Fruit fly (Drosophila melanogaster) whole organism, embryonic: ENCODE data around the gene Mbs.

Experiments used
- B-H1 ChIP-seq: fragments of 200-800 bp; sonication (Bioruptor generic); IDR thresholded peaks from 3 replicates; pipeline ENCODE4 v1.3.6; 2022; ENCODE audit warnings: missing biosample characterization, missing genetic modification characterization
- Bdp1 ChIP-seq: fragments of 200-800 bp; sonication (Bioruptor generic); optimal IDR thresholded peaks from 3 replicates; lab custom pipeline; 2016; ENCODE audit warnings: missing biosample characterization, missing genetic modification characterization
- CG10462 ChIP-seq: fragments of 200-800 bp; sonication (Bioruptor generic); optimal IDR thresholded peaks from 2 replicates; lab custom pipeline; 2016; ENCODE audit warnings: missing biosample characterization, missing genetic modification characterization
- CG11696 ChIP-seq: fragments of 200-800 bp; sonication (Bioruptor generic); IDR thresholded peaks from 2 replicates; pipeline ENCODE4 v1.3.6; 2022; ENCODE audit warnings: missing biosample characterization, missing genetic modification characterization
- CG12769 ChIP-seq: fragments of 200-800 bp; sonication (Bioruptor generic); optimal IDR thresholded peaks from 2 replicates; lab custom pipeline; 2019; ENCODE audit warnings: missing biosample characterization, mild to moderate bottlenecking, missing genetic modification characterization, moderate library complexity
- CG13123 ChIP-seq: fragments of 200-800 bp; sonication (Bioruptor generic); optimal IDR thresholded peaks from 2 replicates; lab custom pipeline; 2016; ENCODE audit warnings: missing biosample characterization, missing genetic modification characterization
- CG14441 ChIP-seq: fragments of 200-800 bp; sonication (Bioruptor generic); IDR thresholded peaks from 2 replicates; pipeline ENCODE4 v1.3.6; 2022; ENCODE audit warnings: missing biosample characterization, missing genetic modification characterization
- CG14667 ChIP-seq: fragments of 200-800 bp; sonication (Bioruptor generic); IDR thresholded peaks from 2 replicates; pipeline ENCODE4 v1.3.6; 2022; ENCODE audit warnings: missing biosample characterization, missing genetic modification characterization
- CG16813 ChIP-seq: fragments of 200-800 bp; sonication (Bioruptor generic); IDR thresholded peaks from 3 replicates; pipeline ENCODE4 v1.3.6; 2022; ENCODE audit warnings: missing biosample characterization, missing genetic modification characterization; ENCODE audit not compliant: partially characterized antibody
- CG17912 ChIP-seq: fragments of 200-800 bp; sonication (Bioruptor generic); optimal IDR thresholded peaks from 2 replicates; lab custom pipeline; 2018; ENCODE audit warnings: missing biosample characterization, mild to moderate bottlenecking, missing genetic modification characterization
- CG2875 ChIP-seq: fragments of 200-800 bp; sonication (Bioruptor generic); optimal IDR thresholded peaks from 2 replicates; lab custom pipeline; 2017; ENCODE audit warnings: missing biosample characterization, mild to moderate bottlenecking, missing genetic modification characterization, missing genetic modification reagents
- CG30020 ChIP-seq: fragments of 200-800 bp; optimal IDR thresholded peaks from 2 replicates; lab custom pipeline; 2019; ENCODE audit warnings: missing biosample characterization, mild to moderate bottlenecking, missing genetic modification characterization, moderate library complexity
- CG31224 ChIP-seq: fragments of 200-800 bp; sonication (Bioruptor generic); IDR thresholded peaks from 2 replicates; pipeline ENCODE4 v1.3.6; 2022; ENCODE audit warnings: missing biosample characterization, missing genetic modification characterization
- CG3407 ChIP-seq: fragments of 200-800 bp; sonication (Bioruptor generic); optimal IDR thresholded peaks from 2 replicates; lab custom pipeline; 2018; ENCODE audit warnings: missing biosample characterization, mild to moderate bottlenecking, missing genetic modification characterization
- CG3838 ChIP-seq: fragments of 200-800 bp; sonication (Bioruptor generic); optimal IDR thresholded peaks from 3 replicates; lab custom pipeline; 2016; ENCODE audit warnings: missing biosample characterization, missing genetic modification characterization
- CG5180 ChIP-seq: fragments of 200-800 bp; sonication (Bioruptor generic); optimal IDR thresholded peaks from 3 replicates; lab custom pipeline; 2017; ENCODE audit warnings: missing biosample characterization, missing genetic modification characterization, mild to moderate bottlenecking, moderate library complexity, missing genetic modification reagents
- CG7556 ChIP-seq: fragments of 200-800 bp; sonication (Bioruptor generic); optimal IDR thresholded peaks from 2 replicates; lab custom pipeline; 2017; ENCODE audit warnings: missing biosample characterization, mild to moderate bottlenecking, missing genetic modification characterization
- CG7745 ChIP-seq: fragments of 200-800 bp; sonication (Bioruptor generic); optimal IDR thresholded peaks from 2 replicates; lab custom pipeline; 2018; ENCODE audit warnings: missing biosample characterization, mild to moderate bottlenecking, missing genetic modification characterization, moderate library complexity
- CG7928 ChIP-seq: fragments of 200-800 bp; sonication (Bioruptor generic); optimal IDR thresholded peaks from 2 replicates; lab custom pipeline; 2017; ENCODE audit warnings: missing biosample characterization, mild to moderate bottlenecking, missing genetic modification characterization
- CTCF ChIP-seq: fragments of 200-800 bp; sonication (Bioruptor generic); optimal IDR thresholded peaks from 2 replicates; lab custom pipeline; 2017; ENCODE audit warnings: missing biosample characterization, mild to moderate bottlenecking, missing genetic modification characterization, moderate library complexity
- Camta ChIP-seq: fragments of 200-800 bp; sonication (Bioruptor generic); optimal IDR thresholded peaks from 2 replicates; lab custom pipeline; 2016; ENCODE audit warnings: missing biosample characterization, missing genetic modification characterization
- Chrac-16 ChIP-seq: fragments of 200-800 bp; sonication (Bioruptor generic); optimal IDR thresholded peaks from 3 replicates; lab custom pipeline; 2016; ENCODE audit warnings: missing biosample characterization, missing genetic modification characterization
- D ChIP-seq, 2 experiments: fragments of 200-800 bp in 1 of 2; fragments of >200 bp in 1 of 2; sonication (Bioruptor generic) in 1 of 2; optimal IDR thresholded peaks; 2 replicates in 1 of 2; 3 replicates in 1 of 2; lab custom pipeline; 2017; ENCODE audit warnings: mild to moderate bottlenecking in 1 of 2, missing biosample characterization in 1 of 2, missing genetic modification characterization in 1 of 2, missing genetic modification reagents in 1 of 2
- Fer1 ChIP-seq: fragments of 200-800 bp; sonication (Bioruptor generic); optimal IDR thresholded peaks from 2 replicates; lab custom pipeline; 2017; ENCODE audit warnings: missing biosample characterization, mild to moderate bottlenecking, missing genetic modification characterization
- GATAe ChIP-seq: fragments of 200-800 bp; sonication (Bioruptor generic); conservative IDR thresholded peaks from 2 replicates; pipeline ENCODE4 v1.3.6; 2022; ENCODE audit warnings: missing biosample characterization, missing genetic modification characterization
- Hmr ChIP-seq: fragments of 200-800 bp; sonication (Bioruptor generic); optimal IDR thresholded peaks from 3 replicates; lab custom pipeline; 2017; ENCODE audit warnings: mild to moderate bottlenecking, missing biosample characterization, missing genetic modification reagents, missing genetic modification characterization
- Hr3 ChIP-seq: fragments of 200-800 bp; sonication (Bioruptor generic); optimal IDR thresholded peaks from 3 replicates; lab custom pipeline; 2016; ENCODE audit warnings: missing biosample characterization, missing genetic modification characterization
- Lpt ChIP-seq: fragments of >200 bp; optimal IDR thresholded peaks from 2 replicates; lab custom pipeline; 2018; ENCODE audit warnings: missing biosample characterization, missing genetic modification characterization
- PHDP ChIP-seq: fragments of 200-800 bp; sonication (Bioruptor generic); optimal IDR thresholded peaks from 3 replicates; lab custom pipeline; 2018; ENCODE audit warnings: missing biosample characterization, mild to moderate bottlenecking, missing genetic modification characterization, moderate library complexity
- Rfx ChIP-seq: fragments of 200-800 bp; sonication (Bioruptor generic); IDR thresholded peaks from 2 replicates; pipeline ENCODE4 v1.3.6; 2022; ENCODE audit warnings: missing biosample characterization, missing genetic modification characterization
- Sox100B ChIP-seq: fragments of 200-800 bp; sonication (Bioruptor generic); optimal IDR thresholded peaks from 3 replicates; lab custom pipeline; 2018; ENCODE audit warnings: missing biosample characterization, mild to moderate bottlenecking, missing genetic modification characterization
- Taf1 ChIP-seq: fragments of 200-800 bp; sonication (Bioruptor generic); IDR thresholded peaks from 2 replicates; pipeline ENCODE4 v1.3.6; 2022; ENCODE audit warnings: missing biosample characterization, missing genetic modification characterization
- Xbp1 ChIP-seq: fragments of 200-800 bp; sonication (Bioruptor generic); optimal IDR thresholded peaks from 3 replicates; lab custom pipeline; 2016; ENCODE audit warnings: missing biosample characterization, mild to moderate bottlenecking, missing genetic modification characterization
- ato ChIP-seq: fragments of 200-800 bp; sonication (Bioruptor generic); IDR thresholded peaks from 2 replicates; pipeline ENCODE4 v1.3.6; 2022; ENCODE audit warnings: missing biosample characterization, missing genetic modification characterization; ENCODE audit not compliant: partially characterized antibody
- btn ChIP-seq: fragments of 200-800 bp; sonication (Bioruptor generic); optimal IDR thresholded peaks from 2 replicates; lab custom pipeline; 2016; ENCODE audit warnings: missing biosample characterization, missing genetic modification characterization
- cad ChIP-seq: fragments of >200 bp; optimal IDR thresholded peaks from 2 replicates; lab custom pipeline; 2017; ENCODE audit warnings: missing biosample characterization, missing genetic modification characterization
- crol ChIP-seq: fragments of 200-800 bp; sonication (Bioruptor generic); IDR thresholded peaks from 2 replicates; pipeline ENCODE4 v1.3.6; 2022; ENCODE audit warnings: missing biosample characterization, missing genetic modification characterization
- fd102C ChIP-seq: fragments of 200-800 bp; sonication (Bioruptor generic); optimal IDR thresholded peaks from 2 replicates; lab custom pipeline; 2018; ENCODE audit warnings: missing biosample characterization, mild to moderate bottlenecking, missing genetic modification characterization, moderate library complexity
- fd3F ChIP-seq: fragments of 200-800 bp; sonication (Bioruptor generic); optimal IDR thresholded peaks from 2 replicates; lab custom pipeline; 2018; ENCODE audit warnings: missing biosample characterization, mild to moderate bottlenecking, missing genetic modification characterization, moderate library complexity
- gce ChIP-seq: fragments of 200-800 bp; sonication (Bioruptor generic); IDR thresholded peaks from 3 replicates; pipeline ENCODE4 v1.3.6; 2022; ENCODE audit warnings: missing biosample characterization, missing genetic modification characterization
- ranshi ChIP-seq: fragments of 200-800 bp; sonication (Bioruptor generic); IDR thresholded peaks from 2 replicates; pipeline ENCODE4 v1.3.6; 2022; ENCODE audit warnings: missing biosample characterization, missing genetic modification characterization
- rib ChIP-seq: fragments of 200-800 bp; sonication (Bioruptor generic); IDR thresholded peaks from 2 replicates; pipeline ENCODE4 v1.3.6; 2022; ENCODE audit warnings: missing biosample characterization, missing genetic modification characterization
- schlank ChIP-seq: fragments of 200-800 bp; sonication (Bioruptor generic); optimal IDR thresholded peaks from 2 replicates; lab custom pipeline; 2018; ENCODE audit warnings: missing biosample characterization, mild to moderate bottlenecking, missing genetic modification characterization
- scrt ChIP-seq: fragments of 200-800 bp; sonication (Bioruptor generic); optimal IDR thresholded peaks from 2 replicates; lab custom pipeline; 2018; ENCODE audit warnings: missing biosample characterization, mild to moderate bottlenecking, missing genetic modification characterization, moderate library complexity
- sisA ChIP-seq: fragments of 200-800 bp; sonication (Bioruptor generic); IDR thresholded peaks from 2 replicates; pipeline ENCODE4 v1.3.6; 2022; ENCODE audit warnings: missing biosample characterization, missing genetic modification characterization
- sna ChIP-seq: fragments of 200-800 bp; sonication (Bioruptor generic); IDR thresholded peaks from 2 replicates; pipeline ENCODE4 v1.3.6; 2022; ENCODE audit warnings: missing biosample characterization, missing genetic modification characterization; ENCODE audit not compliant: partially characterized antibody
- sr ChIP-seq: fragments of 200-800 bp; sonication (Bioruptor generic); IDR thresholded peaks from 3 replicates; pipeline ENCODE4 v1.3.6; 2022; ENCODE audit warnings: missing biosample characterization, missing genetic modification characterization
- toy ChIP-seq: fragments of 200-800 bp; sonication (Bioruptor generic); IDR thresholded peaks from 2 replicates; pipeline ENCODE4 v1.3.6; 2022; ENCODE audit warnings: missing biosample characterization, missing genetic modification characterization
- trh ChIP-seq: fragments of 200-800 bp; sonication (Bioruptor generic); optimal IDR thresholded peaks from 2 replicates; lab custom pipeline; 2016; ENCODE audit warnings: missing biosample characterization, missing genetic modification characterization

Gene Mbs

DNA sequence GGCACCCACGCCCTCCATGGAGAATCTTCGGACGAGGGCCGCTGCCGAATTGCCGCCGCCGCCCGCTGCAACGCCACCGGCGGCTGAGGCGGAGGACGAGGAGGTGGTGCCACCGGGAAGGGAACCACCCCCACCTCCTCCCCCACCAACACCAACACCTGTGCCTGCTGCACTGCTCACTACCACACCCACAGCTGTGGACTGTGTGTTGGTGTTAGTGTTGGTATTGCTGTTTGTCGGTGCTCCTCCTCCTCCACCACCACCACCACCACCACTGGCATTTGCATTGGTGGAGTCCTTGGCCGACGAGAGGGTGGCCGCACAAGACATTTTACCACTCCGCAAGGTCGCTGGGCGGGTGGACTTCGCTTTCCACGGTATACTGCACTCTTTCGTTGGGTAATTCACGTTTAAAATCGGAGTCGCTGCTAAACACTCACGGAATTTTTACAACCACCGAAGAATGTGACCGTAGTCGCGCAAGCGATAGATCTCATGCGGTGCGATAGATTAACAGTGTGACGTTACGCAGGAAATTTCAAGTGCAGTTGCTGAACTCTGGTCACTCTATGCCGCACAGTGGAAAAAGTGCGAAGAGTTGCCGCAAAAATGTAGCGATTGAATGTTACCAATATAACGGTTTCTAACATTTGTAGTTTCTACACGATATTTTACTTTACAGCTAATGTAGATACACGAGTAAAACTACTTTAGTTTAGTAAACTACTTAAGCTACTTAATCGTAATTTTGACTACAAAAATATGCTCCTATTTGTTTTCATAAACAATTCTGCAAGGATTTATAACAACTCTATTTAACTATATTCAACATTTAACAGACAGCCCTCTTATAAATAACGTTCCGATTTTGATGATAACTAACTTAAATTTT, 40.2 kb upstream of the Mbs start, which contains the start of gene mib1 (continued):
- no peak for TF ChIP-seq toy (GFP tag; lab: Robert Waterston, UW)
- TF ChIP-seq Hr3 (GFP tag; lab: Kevin White, UChicago), result no peak
- TF ChIP-seq CG14441, result 0 out of 2 replicates have a peak, but pooled peaks have one; percentile 5
- TF ChIP-seq Chrac-16 (GFP tag; lab: Kevin White, UChicago), result no peak
- peak; percentile 21 for TF ChIP-seq Xbp1 (GFP tag; lab: Kevin White, UChicago)
- no peak for TF ChIP-seq CG5180 (GFP tag; lab: Kevin White, UChicago)
- no peak for TF ChIP-seq CG3407 (GFP tag; lab: Kevin White, UChicago)
- peak; percentile 91 for TF ChIP-seq Hmr (GFP tag; lab: Kevin White, UChicago)
- no peak for TF ChIP-seq schlank (tag; lab: Kevin White, UChicago)
- TF ChIP-seq ato (GFP tag; lab: Robert Waterston, UW), result peak; percentile 93
- no peak for TF ChIP-seq CG31224 (GFP tag; lab: Robert Waterston, UW)
- no peak; the same call in 1 of the 2 replicates for TF ChIP-seq ranshi (GFP tag; lab: Robert Waterston, UW)
- no peak for TF ChIP-seq CG13123 (GFP tag; lab: Kevin White, UChicago)
- peak; percentile 95 for TF ChIP-seq crol
- 0 out of 2 replicates have a peak, but pooled peaks have one; percentile 16 for TF ChIP-seq rib (GFP tag; lab: Robert Waterston, UW)
- no peak for TF ChIP-seq CG11696 (GFP tag; lab: Robert Waterston, UW)
- no peak for TF ChIP-seq fd3F (GFP tag; lab: Kevin White, UChicago)
- TF ChIP-seq CG30020 (tag; lab: Kevin White, UChicago), result peak; percentile 38
- TF ChIP-seq CG14667 (GFP tag; lab: Robert Waterston, UW), result no peak
- TF ChIP-seq gce (GFP tag; lab: Robert Waterston, UW), result 0 out of 3 replicates have a peak, but pooled peaks have one; percentile 8
- no peak for TF ChIP-seq trh (GFP tag; lab: Kevin White, UChicago)
- TF ChIP-seq Sox100B (GFP tag; lab: Kevin White, UChicago), result no peak
- peak; percentile 81 for TF ChIP-seq sna (GFP tag; lab: Robert Waterston, UW)
- TF ChIP-seq Lpt, result no peak
- TF ChIP-seq Bdp1 (GFP tag; lab: Kevin White, UChicago), result no peak
- no peak for TF ChIP-seq sisA (GFP tag; lab: Robert Waterston, UW)
- TF ChIP-seq fd102C, result no peak
- peak; percentile 78 for TF ChIP-seq D (optimal IDR thresholded peaks at IDR 0.05; lab: Kevin White, UChicago)
- TF ChIP-seq D (GFP tag; optimal IDR thresholded peaks at IDR 0.05; lab: Kevin White, UChicago), result no peak
- TF ChIP-seq Rfx (GFP tag; lab: Robert Waterston, UW), result peak; percentile 78
- no peak; the same call in 2 of the 3 replicates for TF ChIP-seq B-H1
- TF ChIP-seq CG2875 (GFP tag; lab: Kevin White, UChicago), result no peak
- TF ChIP-seq cad (GFP tag; lab: Kevin White, UChicago), result peak; percentile 69
- peak; percentile 76 for TF ChIP-seq CG12769 (tag; lab: Kevin White, UChicago)
- no peak for TF ChIP-seq CG7745
- no peak for TF ChIP-seq Taf1 (GFP tag; lab: Robert Waterston, UW)
- peak; percentile 47 for TF ChIP-seq scrt (GFP tag; lab: Kevin White, UChicago)
- TF ChIP-seq Camta, result no peak
- TF ChIP-seq CG7556, result peak; percentile 22
- TF ChIP-seq sr (GFP tag; lab: Robert Waterston, UW), result peak; percentile 62; the same call in 1 of the 3 replicates
- peak; percentile 42 for TF ChIP-seq CG10462 (GFP tag; lab: Kevin White, UChicago)
- peak; percentile 92 for TF ChIP-seq CG16813 (GFP tag; lab: Robert Waterston, UW)
- no peak for TF ChIP-seq CG3838
- no peak for TF ChIP-seq btn (GFP tag; lab: Kevin White, UChicago)
- TF ChIP-seq Fer1 (GFP tag; lab: Kevin White, UChicago), result peak; percentile 64
- no peak for TF ChIP-seq CG7928 (GFP tag; lab: Kevin White, UChicago)
- peak; percentile 63 for TF ChIP-seq CTCF
- TF ChIP-seq PHDP (tag; lab: Kevin White, UChicago), result peak; percentile 40
- no peak for TF ChIP-seq CG17912
- no peak for TF ChIP-seq GATAe (GFP tag; lab: Robert Waterston, UW)
